Worm (Caenorhabditis elegans) whole organism, early embryonic: ENCODE results near the gene lon-2.

Source experiments
- B0310.2 ChIP-seq: sonication (generic microtip); optimal IDR thresholded peaks from 2 replicates; lab custom pipeline; 2016; ENCODE audit warnings: mild to moderate bottlenecking, missing genetic modification characterization, missing compliant biosample characterization
- F13C5.2 ChIP-seq: sonication (generic microtip); optimal IDR thresholded peaks from 2 replicates; lab custom pipeline; 2017; ENCODE audit warnings: mild to moderate bottlenecking, missing genetic modification characterization, inconsistent platforms, missing compliant biosample characterization
- aly-1 ChIP-seq: sonication (generic microtip); optimal IDR thresholded peaks from 2 replicates; lab custom pipeline; 2016; ENCODE audit warnings: missing genetic modification characterization, missing compliant biosample characterization
- ceh-13 ChIP-seq: fragments of 200-800 bp; sonication (Bioruptor generic); optimal IDR thresholded peaks from 2 replicates; lab custom pipeline; 2018; ENCODE audit warnings: mild to moderate bottlenecking, missing genetic modification characterization, missing compliant biosample characterization
- ceh-36 ChIP-seq: sonication (generic microtip); optimal IDR thresholded peaks from 2 replicates; lab custom pipeline; 2016; ENCODE audit warnings: missing genetic modification characterization, inconsistent platforms, missing compliant biosample characterization
- hmbx-1 ChIP-seq: sonication (generic microtip); optimal IDR thresholded peaks from 2 replicates; lab custom pipeline; 2016; ENCODE audit warnings: mild to moderate bottlenecking, missing genetic modification characterization, missing compliant biosample characterization
- hmg-4 ChIP-seq: fragments of 200-800 bp; sonication (Bioruptor generic); optimal IDR thresholded peaks from 2 replicates; lab custom pipeline; 2018; ENCODE audit warnings: mild to moderate bottlenecking, missing genetic modification characterization, missing compliant biosample characterization
- sea-1 ChIP-seq: fragments of 200-800 bp; sonication (Bioruptor generic); conservative IDR thresholded peaks from 2 replicates; pipeline ENCODE4 v1.3.6; 2022; ENCODE audit warnings: missing genetic modification characterization, missing compliant biosample characterization
- tbx-37 ChIP-seq: fragments of 200-800 bp; sonication (Bioruptor generic); conservative IDR thresholded peaks from 2 replicates; pipeline ENCODE4 v1.3.6; 2022; ENCODE audit warnings: missing genetic modification reagents, missing genetic modification characterization, missing compliant biosample characterization

DNA sequence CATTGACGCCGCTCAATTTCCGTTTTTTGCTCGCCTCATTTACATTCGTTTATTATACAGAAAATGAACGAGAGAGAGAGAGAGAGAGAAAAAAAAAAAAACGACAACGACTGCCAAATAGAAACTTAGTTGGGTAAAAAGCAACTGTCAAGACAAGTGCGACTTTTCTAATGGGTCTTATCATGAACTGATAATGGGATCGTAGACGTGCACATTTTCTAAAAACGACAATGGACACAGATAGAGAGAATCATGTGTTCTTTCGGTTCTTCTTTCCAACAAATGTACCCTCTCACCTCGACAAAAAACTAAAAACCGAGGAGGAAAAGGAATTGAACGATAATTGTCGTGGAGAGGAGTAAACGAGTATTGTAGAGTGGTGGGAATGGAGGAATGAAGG, 48.8 kb downstream of the lon-2 start:
- TF ChIP-seq aly-1 (tag; lab: Kevin White, UChicago) (no peak), tbx-37 (GFP tag; lab: Robert Waterston, UW) (no peak), B0310.2 (tag; lab: Kevin White, UChicago) (no peak), F13C5.2 (tag; lab: Kevin White, UChicago) (no peak), ceh-13 (GFP tag; lab: Kevin White, UChicago) (no peak), ceh-36 (no peak), hmg-4 (GFP tag; lab: Kevin White, UChicago) (no peak), sea-1 (GFP tag; lab: Robert Waterston, UW) (no peak), hmbx-1 (tag; lab: Kevin White, UChicago) (no peak)
